Fruit fly (Drosophila melanogaster): ENCODE results near the gene Smyd3.
A peak's percentile ranks its signal among the peaks of the same experiment; 100 is the strongest.

Gene Smyd3

dm6 chrX:2593094-2593752 lies 15.5 kb downstream of the Smyd3 start:
- TF ChIP-seq CG10348 (GFP tag; IDR thresholded peaks at IDR 0.05) (no peak), EcR (GFP tag; optimal IDR thresholded peaks at IDR 0.05) (peak; percentile 96)

DNA sequence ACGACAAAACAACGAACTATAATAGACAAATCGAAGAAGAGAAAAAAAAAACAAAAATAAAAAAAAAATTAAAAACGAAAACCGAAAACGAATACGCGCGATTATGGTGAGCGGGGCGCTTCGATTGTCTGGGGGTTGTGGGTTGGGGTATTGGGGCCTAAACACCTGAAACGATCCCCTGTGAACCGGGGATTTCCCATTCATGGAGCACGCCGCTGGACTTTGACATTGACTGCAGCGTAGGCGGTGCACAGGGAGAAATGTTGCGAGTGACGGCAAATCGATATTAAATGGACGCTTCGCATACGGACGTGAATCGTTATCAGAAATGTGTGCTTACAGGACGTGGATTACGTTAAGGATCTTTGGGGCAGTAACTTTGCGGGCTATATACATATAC lies 16.4 kb downstream of the Smyd3 start:
- TF ChIP-seq Pif1A (GFP tag; optimal IDR thresholded peaks at IDR 0.05): no peak
- no peak for TF ChIP-seq CG12605 (GFP tag; IDR thresholded peaks at IDR 0.05)
- no peak for TF ChIP-seq CG9948 (tag; optimal IDR thresholded peaks at IDR 0.05)
- TF ChIP-seq fd96Ca (GFP tag; IDR thresholded peaks at IDR 0.05): peak; percentile 8; the same call in 1 of the 3 replicates
- no peak for TF ChIP-seq CG14655 (GFP tag; optimal IDR thresholded peaks at IDR 0.05)
- TF ChIP-seq CG13204 (GFP tag; optimal IDR thresholded peaks at IDR 0.05): no peak

DNA sequence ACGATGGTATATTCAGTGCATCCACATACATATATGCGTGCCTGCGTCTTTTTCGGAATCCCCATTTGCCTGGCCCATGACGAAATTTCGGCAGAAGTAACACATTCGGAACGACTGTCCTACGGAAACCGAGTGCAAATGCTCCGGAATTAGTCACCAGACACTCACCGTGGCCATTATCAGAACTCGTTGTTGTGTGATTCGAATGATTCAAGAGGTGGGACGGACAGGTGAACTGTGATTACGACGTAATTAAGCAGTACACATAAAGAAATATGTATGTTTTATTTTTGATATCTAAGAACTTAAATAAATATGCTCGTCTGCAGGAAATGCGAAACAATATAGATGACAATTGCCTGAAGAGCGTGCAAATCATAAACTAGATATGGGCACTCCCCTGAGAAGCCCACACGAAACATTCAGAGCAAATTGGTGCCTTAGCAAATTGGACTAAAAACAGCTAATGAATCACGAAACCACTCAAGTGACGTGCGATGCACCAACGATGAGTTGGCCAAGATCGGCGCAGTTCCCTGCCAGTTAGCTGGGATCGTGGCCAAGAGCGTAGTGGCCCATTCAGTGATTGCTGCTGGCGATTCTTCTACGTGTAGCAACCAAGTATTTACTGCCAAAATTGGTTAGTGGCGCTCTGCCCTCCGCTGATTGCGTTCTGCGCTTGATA lies 17.2 kb downstream of the Smyd3 start:
- TF ChIP-seq CG15710 (tag; optimal IDR thresholded peaks at IDR 0.05): no peak

DNA sequence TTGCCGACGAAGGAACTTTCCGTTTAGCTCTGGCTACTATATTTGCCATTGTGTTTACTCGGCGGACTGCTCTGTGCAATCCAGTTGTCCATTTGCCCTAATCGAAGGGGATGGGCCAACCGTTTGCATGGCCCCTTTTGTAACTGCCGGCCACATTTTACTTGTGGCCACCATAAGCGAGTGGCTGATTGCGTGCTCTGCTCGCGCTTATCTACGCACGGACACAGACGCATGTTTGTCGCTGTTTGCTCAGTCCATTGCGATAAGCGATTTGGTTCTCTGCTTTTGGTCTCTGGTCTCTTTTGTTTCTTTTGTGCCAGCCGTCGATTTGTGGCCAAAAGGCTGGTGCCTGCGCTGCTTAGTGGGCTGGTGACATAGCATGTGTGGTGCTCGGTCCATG lies 18.1 kb downstream of the Smyd3 start:
- TF ChIP-seq fd96Ca (GFP tag; IDR thresholded peaks at IDR 0.05) (no peak), EcR (GFP tag; optimal IDR thresholded peaks at IDR 0.05) (peak; percentile 46)

- no peak for TF ChIP-seq EcR (GFP tag; optimal IDR thresholded peaks at IDR 0.05)
- TF ChIP-seq CG15710 (tag; optimal IDR thresholded peaks at IDR 0.05): peak; percentile 79
- no peak for TF ChIP-seq CG13204 (GFP tag; optimal IDR thresholded peaks at IDR 0.05)
- peak; percentile 71 for TF ChIP-seq CG17806 (tag; optimal IDR thresholded peaks at IDR 0.05)
- TF ChIP-seq CG32121 (GFP tag; IDR thresholded peaks at IDR 0.05): peak; percentile 96
- peak; percentile 97 for TF ChIP-seq Ets98B (GFP tag; IDR thresholded peaks at IDR 0.05)
- TF ChIP-seq CG34367 (tag; optimal IDR thresholded peaks at IDR 0.05): peak; percentile 69
- TF ChIP-seq gl (tag; optimal IDR thresholded peaks at IDR 0.05): peak; percentile 32
- TF ChIP-seq CG9948 (tag; optimal IDR thresholded peaks at IDR 0.05): peak; percentile 80
- TF ChIP-seq fd96Ca (GFP tag; IDR thresholded peaks at IDR 0.05): peak; percentile 98
- TF ChIP-seq Pif1A (GFP tag; optimal IDR thresholded peaks at IDR 0.05): peak; percentile 93
- TF ChIP-seq D1 (tag; optimal IDR thresholded peaks at IDR 0.05): peak; percentile 43
- peak; percentile 90 for TF ChIP-seq rn (GFP tag; IDR thresholded peaks at IDR 0.05)
- TF ChIP-seq CG8159 (tag; optimal IDR thresholded peaks at IDR 0.05): peak; percentile 76
- TF ChIP-seq Snoo (tag; optimal IDR thresholded peaks at IDR 0.05): peak; percentile 91
- TF ChIP-seq Pif1B (GFP tag; optimal IDR thresholded peaks at IDR 0.05): peak; percentile 89
- peak; percentile 98 for TF ChIP-seq CG4496 (GFP tag; IDR thresholded peaks at IDR 0.05)
- TF ChIP-seq CG10348 (GFP tag; IDR thresholded peaks at IDR 0.05): peak; percentile 83
- peak; percentile 90 for TF ChIP-seq CG8301 (tag; optimal IDR thresholded peaks at IDR 0.05)
- peak; percentile 90 for TF ChIP-seq CG12605 (GFP tag; IDR thresholded peaks at IDR 0.05)
- peak; percentile 85 for TF ChIP-seq CG14655 (GFP tag; optimal IDR thresholded peaks at IDR 0.05)
Measured at dm6 chrX:2589446-2590038, 19.1 kb downstream of the Smyd3 start.

- TF ChIP-seq CG15710 (tag; optimal IDR thresholded peaks at IDR 0.05) (peak; percentile 29), Snoo (tag; optimal IDR thresholded peaks at IDR 0.05) (peak; percentile 52), Pif1A (GFP tag; optimal IDR thresholded peaks at IDR 0.05) (peak; percentile 80), CG14655 (GFP tag; optimal IDR thresholded peaks at IDR 0.05) (peak; percentile 76), CG17806 (tag; optimal IDR thresholded peaks at IDR 0.05) (peak; percentile 52), fd96Ca (GFP tag; IDR thresholded peaks at IDR 0.05) (peak; percentile 86), EcR (GFP tag; optimal IDR thresholded peaks at IDR 0.05) (peak; percentile 26), CG9948 (tag; optimal IDR thresholded peaks at IDR 0.05) (peak; percentile 46), rn (GFP tag; IDR thresholded peaks at IDR 0.05) (peak; percentile 69), CG8301 (tag; optimal IDR thresholded peaks at IDR 0.05) (peak; percentile 58), CG8159 (tag; optimal IDR thresholded peaks at IDR 0.05) (peak; percentile 41), D1 (tag; optimal IDR thresholded peaks at IDR 0.05) (no peak), Pif1B (GFP tag; optimal IDR thresholded peaks at IDR 0.05) (peak; percentile 83), CG34367 (tag; optimal IDR thresholded peaks at IDR 0.05) (peak; percentile 10), CG32121 (GFP tag; IDR thresholded peaks at IDR 0.05) (peak; percentile 59; the same call in 1 of the 2 replicates), Ets98B (GFP tag; IDR thresholded peaks at IDR 0.05) (peak; percentile 84), CG4496 (GFP tag; IDR thresholded peaks at IDR 0.05) (peak; percentile 91), CG13204 (GFP tag; optimal IDR thresholded peaks at IDR 0.05) (peak; percentile 75), gl (tag; optimal IDR thresholded peaks at IDR 0.05) (peak; percentile 10), CG12605 (GFP tag; IDR thresholded peaks at IDR 0.05) (peak; percentile 74), CG10348 (GFP tag; IDR thresholded peaks at IDR 0.05) (no peak)
Measured at dm6 chrX:2588415-2589411, 20.0 kb downstream of the Smyd3 start, which contains the start of gene egh. TSS of gene egh (plus strand) at chrX:2588503.

All from whole organism, pupa.